Worm (Caenorhabditis elegans) whole organism, early embryonic: ENCODE data around the gene srlf-22.

Source experiments
- B0310.2 ChIP-seq: sonication (generic microtip); optimal IDR thresholded peaks from 2 replicates; lab custom pipeline; 2016; ENCODE audit warnings: mild to moderate bottlenecking, missing genetic modification characterization, missing compliant biosample characterization
- F13C5.2 ChIP-seq: sonication (generic microtip); optimal IDR thresholded peaks from 2 replicates; lab custom pipeline; 2017; ENCODE audit warnings: mild to moderate bottlenecking, missing genetic modification characterization, inconsistent platforms, missing compliant biosample characterization
- aly-1 ChIP-seq: sonication (generic microtip); optimal IDR thresholded peaks from 2 replicates; lab custom pipeline; 2016; ENCODE audit warnings: missing genetic modification characterization, missing compliant biosample characterization
- ama-1 ChIP-seq: fragments of 150-350 bp; optimal IDR thresholded peaks from 2 replicates; lab custom pipeline; 2014
- ceh-13 ChIP-seq: fragments of 200-800 bp; sonication (Bioruptor generic); optimal IDR thresholded peaks from 2 replicates; lab custom pipeline; 2018; ENCODE audit warnings: mild to moderate bottlenecking, missing genetic modification characterization, missing compliant biosample characterization
- ceh-36 ChIP-seq: sonication (generic microtip); optimal IDR thresholded peaks from 2 replicates; lab custom pipeline; 2016; ENCODE audit warnings: missing genetic modification characterization, inconsistent platforms, missing compliant biosample characterization
- ets-7 ChIP-seq: sonication (generic microtip); optimal IDR thresholded peaks from 2 replicates; lab custom pipeline; 2016; ENCODE audit warnings: missing genotype, missing genetic modification characterization, missing compliant biosample characterization
- flt-1 ChIP-seq: fragments of 200-800 bp; sonication (Bioruptor generic); IDR thresholded peaks from 2 replicates; pipeline ENCODE4 v1.3.6; 2022; ENCODE audit warnings: missing genetic modification characterization, missing compliant biosample characterization
- hmbx-1 ChIP-seq: sonication (generic microtip); optimal IDR thresholded peaks from 2 replicates; lab custom pipeline; 2016; ENCODE audit warnings: mild to moderate bottlenecking, missing genetic modification characterization, missing compliant biosample characterization
- hmg-4 ChIP-seq: fragments of 200-800 bp; sonication (Bioruptor generic); optimal IDR thresholded peaks from 2 replicates; lab custom pipeline; 2018; ENCODE audit warnings: mild to moderate bottlenecking, missing genetic modification characterization, missing compliant biosample characterization
- hnd-1 ChIP-seq: sonication (generic microtip); optimal IDR thresholded peaks from 2 replicates; lab custom pipeline; 2016; ENCODE audit warnings: missing genetic modification characterization, missing compliant biosample characterization
- pes-1 ChIP-seq: fragments of 200-800 bp; sonication (Bioruptor generic); IDR thresholded peaks from 2 replicates; pipeline ENCODE4 v1.3.6; 2022; ENCODE audit warnings: missing genetic modification reagents, missing genetic modification characterization, missing compliant biosample characterization
- scrt-1 ChIP-seq: fragments of 200-800 bp; sonication (Bioruptor generic); IDR thresholded peaks from 2 replicates; pipeline ENCODE4 v1.3.6; 2022; ENCODE audit warnings: missing genetic modification characterization, missing compliant biosample characterization
- sea-1 ChIP-seq: fragments of 200-800 bp; sonication (Bioruptor generic); conservative IDR thresholded peaks from 2 replicates; pipeline ENCODE4 v1.3.6; 2022; ENCODE audit warnings: missing genetic modification characterization, missing compliant biosample characterization
- tbx-11 ChIP-seq: fragments of 200-800 bp; sonication (Bioruptor generic); IDR thresholded peaks from 2 replicates; pipeline ENCODE4 v1.3.6; 2022; ENCODE audit warnings: missing genetic modification characterization, missing compliant biosample characterization
- tbx-37 ChIP-seq: fragments of 200-800 bp; sonication (Bioruptor generic); conservative IDR thresholded peaks from 2 replicates; pipeline ENCODE4 v1.3.6; 2022; ENCODE audit warnings: missing genetic modification reagents, missing genetic modification characterization, missing compliant biosample characterization
- tra-4 ChIP-seq: sonication (generic microtip); optimal IDR thresholded peaks from 2 replicates; lab custom pipeline; 2017; ENCODE audit warnings: missing genetic modification characterization, missing compliant biosample characterization

Gene srlf-22

ce11 chrV:908681-909080, 17.7 kb downstream of the srlf-22 start:
- TF ChIP-seq pes-1 (GFP tag; lab: Robert Waterston, UW) (no peak), ceh-36 (no peak), ama-1 (lab: Kevin White, UChicago) (no peak), hmg-4 (GFP tag; lab: Kevin White, UChicago) (no peak), scrt-1 (GFP tag; lab: Robert Waterston, UW) (no peak), sea-1 (GFP tag; lab: Robert Waterston, UW) (no peak), ets-7 (tag; lab: Kevin White, UChicago) (no peak), hnd-1 (no peak), ceh-13 (GFP tag; lab: Kevin White, UChicago) (no peak), hmbx-1 (tag; lab: Kevin White, UChicago) (no peak), tra-4 (tag; lab: Kevin White, UChicago) (no peak), aly-1 (no peak), tbx-11 (GFP tag; lab: Robert Waterston, UW) (no peak)

ce11 chrV:910588-910987, 19.7 kb downstream of the srlf-22 start:
- TF ChIP-seq hmbx-1 (tag; lab: Kevin White, UChicago) (no peak), ets-7 (tag; lab: Kevin White, UChicago) (no peak), flt-1 (no peak), hnd-1 (no peak), ceh-13 (GFP tag; lab: Kevin White, UChicago) (no peak), tra-4 (tag; lab: Kevin White, UChicago) (no peak), aly-1 (no peak)

- TF ChIP-seq scrt-1 (GFP tag; lab: Robert Waterston, UW), result no peak
- TF ChIP-seq tbx-37 (GFP tag; lab: Robert Waterston, UW), result no peak
- no peak for TF ChIP-seq tbx-11 (GFP tag; lab: Robert Waterston, UW)
- no peak for TF ChIP-seq ama-1 (lab: Kevin White, UChicago)
- TF ChIP-seq tra-4 (tag; lab: Kevin White, UChicago), result no peak
- no peak for TF ChIP-seq pes-1 (GFP tag; lab: Robert Waterston, UW)
- TF ChIP-seq hnd-1, result no peak
- TF ChIP-seq hmg-4 (GFP tag; lab: Kevin White, UChicago), result no peak
Measured at ce11 chrV:911474-911873, 20.5 kb downstream of the srlf-22 start, which contains the start of gene adh-5. adh-5 (plus strand) TSS chrV:911774.

ce11 chrV:915716-916115, 24.8 kb downstream of the srlf-22 start:
- TF ChIP-seq tra-4 (tag; lab: Kevin White, UChicago), result no peak

ce11 chrV:917488-917887, 26.6 kb downstream of the srlf-22 start, which contains the start of gene H24K24.2:
H24K24.2 (plus strand) TSS chrV:917788.
- TF ChIP-seq hmg-4 (GFP tag; lab: Kevin White, UChicago), result no peak
- TF ChIP-seq pes-1 (GFP tag; lab: Robert Waterston, UW), result no peak
- no peak for TF ChIP-seq B0310.2 (tag; lab: Kevin White, UChicago)
- no peak for TF ChIP-seq hnd-1
- no peak for TF ChIP-seq tra-4 (tag; lab: Kevin White, UChicago)

- TF ChIP-seq hnd-1 (no peak), ets-7 (tag; lab: Kevin White, UChicago) (no peak), tra-4 (tag; lab: Kevin White, UChicago) (no peak), sea-1 (GFP tag; lab: Robert Waterston, UW) (no peak), tbx-11 (GFP tag; lab: Robert Waterston, UW) (no peak), pes-1 (GFP tag; lab: Robert Waterston, UW) (no peak), ama-1 (lab: Kevin White, UChicago) (no peak), hmbx-1 (tag; lab: Kevin White, UChicago) (no peak), ceh-36 (no peak), F13C5.2 (no peak), aly-1 (no peak), flt-1 (no peak), ceh-13 (GFP tag; lab: Kevin White, UChicago) (no peak)
Measured at ce11 chrV:939341-939740, 48.4 kb downstream of the srlf-22 start.
